Worm (Caenorhabditis elegans) whole organism, L4/young adult: ENCODE data around the gene slc-25A26.

Experiments used
- W03F9.2 ChIP-seq: fragments of 150-350 bp; optimal IDR thresholded peaks from 2 replicates; lab custom pipeline; 2014; ENCODE audit warnings: missing biosample characterization, missing genetic modification characterization
- him-1 ChIP-seq: sonication (generic microtip); optimal IDR thresholded peaks from 2 replicates; lab custom pipeline; 2016; ENCODE audit warnings: missing genotype, missing genetic modification reagents, missing genetic modification characterization, missing compliant biosample characterization

ce11 chrIV:8893746-8894145 is 36.5 kb upstream of the slc-25A26 start, which contains the start of gene rad-54.L2:
- no peak for TF ChIP-seq him-1 (tag; lab: Kevin White, UChicago)
- TF ChIP-seq W03F9.2 (tag; lab: Kevin White, UChicago) = peak; percentile 80
